Worm (Caenorhabditis elegans) whole organism, mixed stage, embryonic: ENCODE data around the gene lap-2.
A peak's percentile ranks its signal among the peaks of the same experiment; 100 is the strongest.

Source experiments
- cnd-1 ChIP-seq: fragments of 200-800 bp; sonication (Bioruptor generic); optimal IDR thresholded peaks from 2 replicates; lab custom pipeline; 2018; ENCODE audit warnings: mild to moderate bottlenecking, missing genetic modification characterization, missing compliant biosample characterization
- drap-1 ChIP-seq: fragments of 200-800 bp; sonication (Bioruptor generic); optimal IDR thresholded peaks from 3 replicates; lab custom pipeline; 2018; ENCODE audit warnings: mild to moderate bottlenecking, missing genetic modification characterization, missing compliant biosample characterization
- flh-1 ChIP-seq: fragments of 200-800 bp; sonication (Bioruptor generic); optimal IDR thresholded peaks from 2 replicates; lab custom pipeline; 2018; ENCODE audit warnings: mild to moderate bottlenecking, missing genetic modification characterization, moderate library complexity, missing compliant biosample characterization
- nhr-12 ChIP-seq: fragments of 150-350 bp; optimal IDR thresholded peaks from 2 replicates; lab custom pipeline; 2014; ENCODE audit warnings: missing biosample characterization, missing genetic modification characterization
- nhr-28 ChIP-seq: fragments of 150-350 bp; optimal IDR thresholded peaks from 2 replicates; lab custom pipeline; 2014; ENCODE audit warnings: missing biosample characterization, missing genetic modification characterization
- tbx-8 ChIP-seq: fragments of 200-800 bp; sonication (Bioruptor generic); optimal IDR thresholded peaks from 2 replicates; lab custom pipeline; 2018; ENCODE audit warnings: mild to moderate bottlenecking, missing genetic modification characterization, moderate library complexity, missing compliant biosample characterization
- unc-62 ChIP-seq: fragments of 150-350 bp; optimal IDR thresholded peaks from 2 replicates; lab custom pipeline; 2014; ENCODE audit warnings: missing biosample characterization, missing genetic modification reagents, missing genetic modification characterization

DNA sequence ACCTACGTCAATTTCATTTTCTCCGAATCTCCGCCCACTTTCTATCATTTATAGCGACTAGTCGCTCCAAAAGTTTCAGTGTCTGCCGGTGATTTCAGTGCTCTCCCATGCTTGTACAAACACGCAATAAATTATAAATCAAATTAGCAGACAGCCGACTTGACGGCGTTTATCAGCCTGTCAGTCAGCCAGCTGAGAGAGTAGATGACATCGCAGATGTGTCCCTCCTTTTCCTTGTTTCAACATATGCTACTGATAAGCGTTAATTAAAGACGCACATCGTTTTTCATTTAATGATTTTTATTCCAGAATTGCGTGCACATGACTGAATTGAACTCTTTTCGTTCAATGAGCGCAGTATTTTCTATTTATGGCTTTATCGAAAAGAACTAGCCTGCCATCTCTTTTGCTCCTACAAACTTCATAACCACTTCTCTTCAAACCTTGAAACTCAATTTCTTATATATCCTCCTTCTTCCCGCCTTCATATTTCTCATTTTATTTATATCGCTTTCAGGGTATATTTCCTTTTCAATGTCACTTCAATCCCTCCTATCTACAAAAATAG, at the start of gene lap-2:
- no peak for TF ChIP-seq tbx-8 (GFP tag; lab: Kevin White, UChicago)
- no peak for TF ChIP-seq drap-1
- TF ChIP-seq nhr-12 (tag; lab: Kevin White, UChicago), result no peak
- TF ChIP-seq flh-1 (GFP tag; lab: Kevin White, UChicago), result no peak
- no peak for TF ChIP-seq cnd-1 (tag; lab: Kevin White, UChicago)
- TF ChIP-seq unc-62, result peak; percentile 71
- no peak for TF ChIP-seq nhr-28 (tag; lab: Kevin White, UChicago)
